Worm (Caenorhabditis elegans) whole organism, young adult: ENCODE data around the gene sdha-1.

ENCODE experiments used
- F22D6.2 ChIP-seq: sonication (generic microtip); optimal IDR thresholded peaks from 2 replicates; lab custom pipeline; 2016; ENCODE audit warnings: mild to moderate bottlenecking, missing genetic modification characterization, missing compliant biosample characterization
- F33H1.4 ChIP-seq: fragments of 200-800 bp; sonication (Bioruptor generic); IDR thresholded peaks from 2 replicates; pipeline ENCODE4 v1.3.6; 2022; ENCODE audit warnings: missing genetic modification reagents, missing genetic modification characterization, missing compliant biosample characterization
- K12H6.12 ChIP-seq: fragments of 200-800 bp; sonication (Bioruptor generic); optimal IDR thresholded peaks from 2 replicates; lab custom pipeline; 2018; ENCODE audit warnings: mild to moderate bottlenecking, missing genetic modification characterization, missing compliant biosample characterization
- T26A5.8 ChIP-seq: sonication (generic microtip); optimal IDR thresholded peaks from 2 replicates; lab custom pipeline; 2016; ENCODE audit warnings: missing genetic modification characterization, missing compliant biosample characterization
- Y56A3A.18 ChIP-seq: fragments of 200-800 bp; sonication (Bioruptor generic); IDR thresholded peaks from 2 replicates; pipeline ENCODE4 v1.3.6; 2022; ENCODE audit warnings: missing genetic modification reagents, missing genetic modification characterization, missing compliant biosample characterization
- Y95B8A.8 ChIP-seq: fragments of 200-800 bp; sonication (Bioruptor generic); IDR thresholded peaks from 2 replicates; pipeline ENCODE4 v1.3.6; 2022; ENCODE audit warnings: missing genetic modification reagents, missing genetic modification characterization, missing compliant biosample characterization
- akir-1 ChIP-seq: fragments of 200-800 bp; sonication (Bioruptor generic); optimal IDR thresholded peaks from 2 replicates; lab custom pipeline; 2018; ENCODE audit warnings: mild to moderate bottlenecking, missing genetic modification characterization, moderate library complexity, missing compliant biosample characterization
- athp-1 ChIP-seq: sonication (generic microtip); optimal IDR thresholded peaks from 2 replicates; lab custom pipeline; 2017; ENCODE audit warnings: mild to moderate bottlenecking, missing genetic modification characterization, missing compliant biosample characterization
- bed-2 ChIP-seq: fragments of 200-800 bp; sonication (Bioruptor generic); IDR thresholded peaks from 2 replicates; pipeline ENCODE4 v1.3.6; 2022; ENCODE audit warnings: missing genetic modification reagents, missing genetic modification characterization, missing compliant biosample characterization
- chd-7 ChIP-seq: sonication (generic microtip); optimal IDR thresholded peaks from 2 replicates; lab custom pipeline; 2016; ENCODE audit warnings: mild to moderate bottlenecking, missing genetic modification characterization, moderate library complexity, missing compliant biosample characterization
- gei-17 ChIP-seq: fragments of 200-800 bp; sonication (Bioruptor generic); optimal IDR thresholded peaks from 2 replicates; lab custom pipeline; 2018; ENCODE audit warnings: mild to moderate bottlenecking, missing genetic modification characterization, missing compliant biosample characterization
- him-1 ChIP-seq: sonication (generic microtip); optimal IDR thresholded peaks from 2 replicates; lab custom pipeline; 2016; ENCODE audit warnings: missing genotype, missing genetic modification reagents, missing genetic modification characterization, missing compliant biosample characterization
- hlh-12 ChIP-seq: sonication (generic microtip); optimal IDR thresholded peaks from 2 replicates; lab custom pipeline; 2016; ENCODE audit warnings: missing genetic modification characterization, missing compliant biosample characterization
- hmg-1.2 ChIP-seq: fragments of 200-800 bp; sonication (Bioruptor generic); IDR thresholded peaks from 2 replicates; pipeline ENCODE4 v1.3.6; 2022; ENCODE audit warnings: missing genetic modification reagents, missing genetic modification characterization, missing compliant biosample characterization
- hmg-20 ChIP-seq: fragments of 200-800 bp; sonication (Bioruptor generic); IDR thresholded peaks from 2 replicates; pipeline ENCODE4 v1.3.6; 2022; ENCODE audit warnings: missing genetic modification reagents, missing genetic modification characterization, missing compliant biosample characterization
- hsf-1 ChIP-seq: fragments of 200-800 bp; sonication (Bioruptor generic); IDR thresholded peaks from 2 replicates; pipeline ENCODE4 v1.3.6; 2022; ENCODE audit warnings: missing genetic modification reagents, missing genetic modification characterization, missing compliant biosample characterization
- let-526 ChIP-seq: fragments of 200-800 bp; sonication (Bioruptor generic); IDR thresholded peaks from 2 replicates; pipeline ENCODE4 v1.3.6; 2022; ENCODE audit warnings: missing genetic modification reagents, missing genetic modification characterization, missing compliant biosample characterization
- lin-26 ChIP-seq: fragments of 200-800 bp; sonication (Bioruptor generic); IDR thresholded peaks from 2 replicates; pipeline ENCODE4 v1.3.6; 2022; ENCODE audit warnings: missing genetic modification reagents, missing genetic modification characterization, missing compliant biosample characterization
- lin-54 ChIP-seq: fragments of 200-800 bp; sonication (Bioruptor generic); optimal IDR thresholded peaks from 2 replicates; lab custom pipeline; 2018; ENCODE audit warnings: mild to moderate bottlenecking, missing genetic modification characterization, missing compliant biosample characterization
- lsy-27 ChIP-seq: sonication (generic microtip); optimal IDR thresholded peaks from 2 replicates; lab custom pipeline; 2017; ENCODE audit warnings: missing genetic modification characterization, mild to moderate bottlenecking, missing compliant biosample characterization, antibody characterized with exemption, missing genotype, borderline replicate concordance; ENCODE audit not compliant: insufficient read depth
- madf-10 ChIP-seq: sonication (generic microtip); optimal IDR thresholded peaks from 2 replicates; lab custom pipeline; 2016; ENCODE audit warnings: mild to moderate bottlenecking, missing genetic modification characterization, missing compliant biosample characterization
- madf-3 ChIP-seq: fragments of 200-800 bp; sonication (Bioruptor generic); IDR thresholded peaks from 2 replicates; pipeline ENCODE4 v1.3.6; 2022; ENCODE audit warnings: missing genetic modification reagents, missing genetic modification characterization, missing compliant biosample characterization
- mel-28 ChIP-seq: sonication (generic microtip); optimal IDR thresholded peaks from 2 replicates; lab custom pipeline; 2016; ENCODE audit warnings: borderline replicate concordance, mild to moderate bottlenecking, missing genetic modification characterization, missing compliant biosample characterization
- mxl-1 ChIP-seq: sonication (generic microtip); optimal IDR thresholded peaks from 2 replicates; lab custom pipeline; 2016; ENCODE audit warnings: missing genetic modification characterization, missing compliant biosample characterization
- nhr-120 ChIP-seq: fragments of 200-800 bp; sonication (Bioruptor generic); IDR thresholded peaks from 2 replicates; pipeline ENCODE4 v1.3.6; 2022; ENCODE audit warnings: missing genetic modification characterization, missing compliant biosample characterization
- nhr-179 ChIP-seq: sonication (generic microtip); optimal IDR thresholded peaks from 2 replicates; lab custom pipeline; 2016; ENCODE audit warnings: mild to moderate bottlenecking, missing genetic modification characterization, missing compliant biosample characterization
- pha-4 ChIP-seq: fragments of 150-350 bp; sonication (generic microtip); optimal IDR thresholded peaks from 2 replicates; lab custom pipeline; 2014; ENCODE audit warnings: missing biosample characterization, missing genetic modification reagents, missing genetic modification characterization
- rcor-1 ChIP-seq: fragments of 200-800 bp; sonication (Bioruptor generic); IDR thresholded peaks from 2 replicates; pipeline ENCODE4 v1.3.6; 2022; ENCODE audit warnings: missing genetic modification reagents, missing genetic modification characterization, missing compliant biosample characterization
- sdz-38 ChIP-seq: sonication (generic microtip); optimal IDR thresholded peaks from 2 replicates; lab custom pipeline; 2016; ENCODE audit warnings: missing genotype, missing genetic modification characterization, missing compliant biosample characterization
- sea-2 ChIP-seq: fragments of 200-800 bp; sonication (Bioruptor generic); IDR thresholded peaks from 2 replicates; pipeline ENCODE4 v1.3.6; 2022; ENCODE audit warnings: missing genetic modification characterization, missing compliant biosample characterization
- snpc-3.4 ChIP-seq: sonication (generic microtip); optimal IDR thresholded peaks from 2 replicates; lab custom pipeline; 2017; ENCODE audit warnings: missing genetic modification characterization, mild to moderate bottlenecking, missing compliant biosample characterization, antibody characterized with exemption, moderate library complexity, missing genotype, missing genetic modification reagents
- snpc-4 ChIP-seq, 5 experiments: fragments of 150-350 bp in 1 of 5; sonication (generic microtip) in 4 of 5; optimal IDR thresholded peaks; 2 replicates each; lab custom pipeline; 2014 to 2018; ENCODE audit warnings: missing genetic modification characterization in 5 of 5, missing biosample characterization in 3 of 5, antibody characterized with exemption in 2 of 5, mild to moderate bottlenecking in 2 of 5, missing compliant biosample characterization in 2 of 5, missing genotype in 2 of 5, moderate library complexity in 2 of 5, missing genetic modification reagents in 1 of 5
- ztf-18 ChIP-seq: sonication (generic microtip); optimal IDR thresholded peaks from 2 replicates; lab custom pipeline; 2016; ENCODE audit warnings: missing genotype, mild to moderate bottlenecking, missing genetic modification characterization, missing compliant biosample characterization
- ztf-28 ChIP-seq: fragments of 200-800 bp; sonication (Bioruptor generic); IDR thresholded peaks from 2 replicates; pipeline ENCODE4 v1.3.6; 2022; ENCODE audit warnings: missing genetic modification reagents, missing genetic modification characterization, missing compliant biosample characterization

Gene sdha-1

ce11 chrX:8520402-8520801 is 25.4 kb downstream of the sdha-1 start, which contains the start of gene H03E18.2:
TSS of gene H03E18.2 (minus strand) at chrX:8520502.
- TF ChIP-seq hsf-1 (GFP tag; lab: Robert Waterston, UW) (no peak), sea-2 (GFP tag; lab: Robert Waterston, UW) (no peak), lin-26 (GFP tag; lab: Robert Waterston, UW) (no peak), nhr-179 (tag; lab: Kevin White, UChicago) (no peak), madf-10 (tag; lab: Kevin White, UChicago) (no peak), chd-7 (tag; lab: Kevin White, UChicago) (no peak), Y56A3A.18 (no peak), bed-2 (GFP tag; lab: Robert Waterston, UW) (no peak), F22D6.2 (tag; lab: Kevin White, UChicago) (no peak), him-1 (no peak), sdz-38 (tag; lab: Kevin White, UChicago) (no peak), mxl-1 (tag; lab: Kevin White, UChicago) (no peak), K12H6.12 (tag; lab: Kevin White, UChicago) (no peak)

ce11 chrX:8509088-8509487 is 36.7 kb downstream of the sdha-1 start:
- TF ChIP-seq mel-28 (tag; lab: Kevin White, UChicago) (no peak), akir-1 (GFP tag; lab: Kevin White, UChicago) (no peak), ztf-28 (no peak), nhr-120 (GFP tag; lab: Robert Waterston, UW) (0 out of 2 replicates have a peak, but pooled peaks have one; percentile 78)

ce11 chrX:8507576-8507975 is 38.2 kb downstream of the sdha-1 start, which contains the start of gene H03E18.1:
TSS of gene H03E18.1 (plus strand) at chrX:8507876.
- TF ChIP-seq rcor-1 (GFP tag; lab: Robert Waterston, UW), result no peak

ce11 chrX:8507053-8507452 is 38.8 kb downstream of the sdha-1 start:
- TF ChIP-seq akir-1 (GFP tag; lab: Kevin White, UChicago), result no peak
- no peak for TF ChIP-seq let-526 (GFP tag; lab: Robert Waterston, UW)
- TF ChIP-seq ztf-18, result no peak
- no peak for TF ChIP-seq snpc-4 (GFP tag; optimal IDR thresholded peaks at IDR 0.05; lab: Kevin White, UChicago)
- TF ChIP-seq snpc-4 (tag; optimal IDR thresholded peaks at IDR 0.05; lab: Kevin White, UChicago), result no peak
- no peak for TF ChIP-seq mel-28 (tag; lab: Kevin White, UChicago)
- no peak for TF ChIP-seq gei-17
- TF ChIP-seq lin-54, result no peak
- TF ChIP-seq madf-3, result no peak
- TF ChIP-seq F33H1.4 (GFP tag; lab: Robert Waterston, UW), result no peak
- no peak for TF ChIP-seq T26A5.8
- TF ChIP-seq lsy-27 (tag; lab: Kevin White, UChicago), result no peak
- TF ChIP-seq hmg-1.2, result no peak
- no peak for TF ChIP-seq Y95B8A.8 (GFP tag; lab: Robert Waterston, UW)
- TF ChIP-seq pha-4, result no peak
- TF ChIP-seq hmg-20 (GFP tag; lab: Robert Waterston, UW), result no peak
- TF ChIP-seq athp-1 (tag; lab: Kevin White, UChicago), result no peak
- TF ChIP-seq K12H6.12 (tag; lab: Kevin White, UChicago), result no peak
- TF ChIP-seq snpc-3.4 (tag; lab: Kevin White, UChicago), result no peak
- no peak for TF ChIP-seq mxl-1 (tag; lab: Kevin White, UChicago)
- TF ChIP-seq hlh-12 (tag; lab: Kevin White, UChicago), result no peak
- TF ChIP-seq, all 124 proteins: peak for 0
